Fruit fly (Drosophila melanogaster): ENCODE measurements around the gene CG4998.

The CG4998 gene

dm6 chr3L:16381184-16381797 is 42.5 kb downstream of the CG4998 start, which contains the start of gene Agpat4 (continued):
- TF ChIP-seq CG6813 (GFP tag; optimal IDR thresholded peaks at IDR 0.05) (no peak), Poxn (GFP tag; IDR thresholded peaks at IDR 0.05) (no peak), sima (GFP tag; optimal IDR thresholded peaks at IDR 0.05) (no peak), trem (tag; optimal IDR thresholded peaks at IDR 0.05) (no peak), CG32767 (GFP tag; IDR thresholded peaks at IDR 0.05) (no peak), CG6254 (GFP tag; optimal IDR thresholded peaks at IDR 0.05) (no peak), inv (GFP tag; IDR thresholded peaks at IDR 0.05; ENCODE audit: partially characterized antibody) (peak; percentile 23; the same call in 1 of the 2 replicates), Hmx (GFP tag; optimal IDR thresholded peaks at IDR 0.05) (no peak), ac (GFP tag; optimal IDR thresholded peaks at IDR 0.05) (no peak), seq (GFP tag; IDR thresholded peaks at IDR 0.05) (no peak; the same call in none of the 2 replicates), CG34422 (GFP tag; IDR thresholded peaks at IDR 0.05) (peak; percentile 68; the same call in 1 of the 3 replicates)

DNA sequence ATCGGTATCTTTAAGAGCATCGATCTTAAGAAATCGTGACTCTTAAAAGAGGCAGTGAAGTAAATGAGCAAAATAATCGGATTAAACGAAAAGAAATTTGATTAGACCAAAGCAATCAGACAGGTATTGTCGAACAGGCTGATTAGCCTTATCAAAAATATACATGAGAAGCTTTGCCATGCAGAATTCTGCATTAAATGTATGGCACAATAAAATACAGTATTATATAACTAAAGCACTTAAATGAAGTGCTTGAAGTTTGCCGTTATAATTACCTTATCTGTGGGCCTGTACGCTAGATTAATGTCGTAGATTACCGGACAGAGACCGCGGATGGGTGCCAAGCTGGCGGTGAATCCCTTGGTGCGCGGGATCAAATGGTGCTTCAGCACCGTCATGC is 44.3 kb downstream of the CG4998 start:
- TF ChIP-seq exex (tag; optimal IDR thresholded peaks at IDR 0.05) (peak; percentile 79), Hr51 (GFP tag; optimal IDR thresholded peaks at IDR 0.05) (no peak), chinmo (GFP tag; IDR thresholded peaks at IDR 0.05; ENCODE audit: partially characterized antibody) (0 out of 4 replicates have a peak, but pooled peaks have one; percentile 30), grn (GFP tag; optimal IDR thresholded peaks at IDR 0.05) (peak; percentile 20), lola (GFP tag; optimal IDR thresholded peaks at IDR 0.05) (no peak), Pdp1 (GFP tag; optimal IDR thresholded peaks at IDR 0.05) (peak in 1 of 2 experiments; percentile 87)

DNA sequence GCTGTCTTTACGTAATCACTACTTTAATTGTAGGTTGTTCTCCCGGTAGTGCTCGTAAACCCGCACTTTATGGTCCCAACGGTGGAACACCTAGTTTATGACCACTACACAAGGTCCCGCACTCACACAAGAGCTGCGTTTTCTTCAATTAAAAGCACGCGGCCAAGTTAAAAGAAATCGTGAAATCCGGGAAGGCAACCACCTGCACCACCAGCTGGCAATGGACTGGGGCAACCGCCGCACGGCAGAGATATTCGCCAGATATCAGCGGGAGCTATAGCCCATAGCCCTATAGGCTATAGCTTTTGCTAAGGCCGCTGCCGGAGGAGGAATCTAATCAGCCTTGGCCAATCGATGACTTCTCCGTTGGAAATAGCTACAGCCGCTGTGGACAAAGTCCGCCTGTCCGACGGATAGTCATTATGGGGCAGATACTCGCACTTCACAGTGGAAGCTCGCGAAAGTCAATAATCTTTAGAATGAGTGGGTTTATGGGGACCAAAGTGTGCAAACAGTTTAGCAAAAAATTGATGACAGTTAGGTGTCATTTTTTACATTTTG is 45.4 kb downstream of the CG4998 start:
- TF ChIP-seq ro (GFP tag; IDR thresholded peaks at IDR 0.05) (0 out of 2 replicates have a peak, but pooled peaks have one; percentile 11), CG11504 (tag; optimal IDR thresholded peaks at IDR 0.05) (no peak), sens (GFP tag) (peak; percentile 44), Pdp1 (GFP tag; optimal IDR thresholded peaks at IDR 0.05) (peak in 1 of 2 experiments; percentile 13), CG11398 (GFP tag; optimal IDR thresholded peaks at IDR 0.05) (no peak), Dref (GFP tag; IDR thresholded peaks at IDR 0.05) (peak; percentile 9; the same call in 1 of the 2 replicates), Drgx (GFP tag; IDR thresholded peaks at IDR 0.05) (peak; percentile 44; the same call in 1 of the 2 replicates), Blimp-1 (GFP tag; optimal IDR thresholded peaks at IDR 0.05) (no peak), CG11560 (tag; IDR thresholded peaks at IDR 0.05) (0 out of 3 replicates have a peak, but pooled peaks have one; percentile 25), exex (tag; optimal IDR thresholded peaks at IDR 0.05) (peak; percentile 61), sug (tag; optimal IDR thresholded peaks at IDR 0.05) (peak; percentile 66), nom (GFP tag; optimal IDR thresholded peaks at IDR 0.05) (peak; percentile 49), kah (GFP tag; optimal IDR thresholded peaks at IDR 0.05) (peak; percentile 40), knrl (GFP tag; IDR thresholded peaks at IDR 0.05; ENCODE audit: partially characterized antibody) (no peak), mirr (GFP tag; optimal IDR thresholded peaks at IDR 0.05) (peak; percentile 27), CG14014 (GFP tag; IDR thresholded peaks at IDR 0.05) (0 out of 2 replicates have a peak, but pooled peaks have one; percentile 6), CG3163 (GFP tag; optimal IDR thresholded peaks at IDR 0.05) (no peak), CG10543 (GFP tag; optimal IDR thresholded peaks at IDR 0.05) (peak; percentile 11), Med (GFP tag) (peak; percentile 71), CG2678 (tag; optimal IDR thresholded peaks at IDR 0.05) (peak; percentile 3)
